Worm (Caenorhabditis elegans) whole organism, L1 larva: ENCODE measurements around the gene ttr-52.
A peak's percentile ranks its signal among the peaks of the same experiment; 100 is the strongest.

Source experiments
- C04F5.9 ChIP-seq: sonication (generic microtip); optimal IDR thresholded peaks from 2 replicates; lab custom pipeline; 2016; ENCODE audit warnings: missing genetic modification characterization, missing compliant biosample characterization
- C34B4.2 ChIP-seq: sonication (generic microtip); optimal IDR thresholded peaks from 2 replicates; lab custom pipeline; 2017; ENCODE audit warnings: mild to moderate bottlenecking, missing genetic modification characterization, missing compliant biosample characterization
- Y116A8C.19 ChIP-seq: sonication (generic microtip); optimal IDR thresholded peaks from 2 replicates; lab custom pipeline; 2016; ENCODE audit warnings: missing compliant biosample characterization, missing genetic modification characterization, borderline replicate concordance
- alr-1 ChIP-seq: fragments of 200-800 bp; sonication (Bioruptor generic); optimal IDR thresholded peaks from 2 replicates; lab custom pipeline; 2018; ENCODE audit warnings: borderline replicate concordance, mild to moderate bottlenecking, missing genetic modification characterization, missing compliant biosample characterization
- blmp-1 ChIP-seq: fragments of 150-350 bp; optimal IDR thresholded peaks from 2 replicates; lab custom pipeline; 2014; ENCODE audit warnings: missing biosample characterization, missing genetic modification characterization
- ceh-8 ChIP-seq: fragments of 200-800 bp; sonication (Bioruptor generic); optimal IDR thresholded peaks from 2 replicates; lab custom pipeline; 2018; ENCODE audit warnings: mild to moderate bottlenecking, missing genetic modification characterization, moderate library complexity, missing compliant biosample characterization
- ceh-90 ChIP-seq: sonication (generic microtip); optimal IDR thresholded peaks from 2 replicates; lab custom pipeline; 2016; ENCODE audit warnings: missing genetic modification characterization, missing compliant biosample characterization
- ces-1 ChIP-seq: fragments of 150-350 bp; optimal IDR thresholded peaks from 2 replicates; lab custom pipeline; 2014; ENCODE audit warnings: missing biosample characterization, missing genetic modification reagents, missing genetic modification characterization
- dpl-1 ChIP-seq, 3 experiments: fragments of 150-350 bp in 2 of 3; sonication (generic microtip) in 1 of 3; optimal IDR thresholded peaks; 2 replicates each; lab custom pipeline; 2014 to 2017; ENCODE audit warnings: missing biosample characterization in 3 of 3, missing genetic modification characterization in 3 of 3, missing genetic modification reagents in 3 of 3
- dsc-1 ChIP-seq: sonication (generic microtip); optimal IDR thresholded peaks from 2 replicates; lab custom pipeline; 2016; ENCODE audit warnings: mild to moderate bottlenecking, missing genetic modification characterization, missing compliant biosample characterization
- efl-3 ChIP-seq: fragments of 200-800 bp; sonication (Bioruptor generic); optimal IDR thresholded peaks from 2 replicates; lab custom pipeline; 2018; ENCODE audit warnings: mild to moderate bottlenecking, missing genetic modification characterization, missing compliant biosample characterization
- elt-2 ChIP-seq: sonication (generic microtip); optimal IDR thresholded peaks from 2 replicates; lab custom pipeline; 2016; ENCODE audit warnings: missing genetic modification characterization, mild to moderate bottlenecking, inconsistent platforms, missing compliant biosample characterization, missing genetic modification reagents
- elt-3 ChIP-seq, 6 experiments: fragments of 150-350 bp in 1 of 6; sonication (generic microtip); optimal IDR thresholded peaks; 2 replicates each; lab custom pipeline; 2017 to 2018; ENCODE audit warnings: missing biosample characterization in 6 of 6, missing genetic modification characterization in 6 of 6, inconsistent platforms in 1 of 6
- ets-5 ChIP-seq: fragments of 200-800 bp; sonication (Bioruptor generic); IDR thresholded peaks from 2 replicates; pipeline ENCODE4 v1.3.6; 2022; ENCODE audit warnings: missing genetic modification characterization, missing compliant biosample characterization
- fkh-10 ChIP-seq: sonication (generic microtip); optimal IDR thresholded peaks from 2 replicates; lab custom pipeline; 2017; ENCODE audit warnings: missing biosample characterization, missing genetic modification reagents, missing genetic modification characterization
- fkh-8 ChIP-seq: sonication (generic microtip); optimal IDR thresholded peaks from 2 replicates; lab custom pipeline; 2016; ENCODE audit warnings: mild to moderate bottlenecking, missing genetic modification characterization, missing compliant biosample characterization
- hlh-17 ChIP-seq: fragments of 200-800 bp; sonication (Bioruptor generic); optimal IDR thresholded peaks from 2 replicates; lab custom pipeline; 2018; ENCODE audit warnings: missing genetic modification characterization, mild to moderate bottlenecking, missing compliant biosample characterization, moderate library complexity, borderline replicate concordance
- hlh-4 ChIP-seq: sonication (generic microtip); optimal IDR thresholded peaks from 2 replicates; lab custom pipeline; 2016; ENCODE audit warnings: mild to moderate bottlenecking, missing genetic modification characterization, missing compliant biosample characterization
- hpl-2 ChIP-seq: fragments of 150-350 bp; optimal IDR thresholded peaks from 2 replicates; lab custom pipeline; 2014; ENCODE audit warnings: missing biosample characterization, missing genetic modification reagents, missing genetic modification characterization
- irx-1 ChIP-seq: sonication (generic microtip); optimal IDR thresholded peaks from 2 replicates; lab custom pipeline; 2016; ENCODE audit warnings: missing genetic modification characterization, missing compliant biosample characterization
- lin-14 ChIP-seq: fragments of 200-800 bp; sonication (Bioruptor generic); optimal IDR thresholded peaks from 2 replicates; lab custom pipeline; 2018; ENCODE audit warnings: mild to moderate bottlenecking, missing genetic modification characterization, moderate library complexity, missing compliant biosample characterization
- lin-15B ChIP-seq: fragments of 150-350 bp; sonication (generic microtip); optimal IDR thresholded peaks from 3 replicates; lab custom pipeline; 2014; ENCODE audit warnings: missing biosample characterization, missing genetic modification characterization
- lin-39 ChIP-seq: fragments of 150-350 bp; optimal IDR thresholded peaks from 2 replicates; lab custom pipeline; 2014; ENCODE audit warnings: missing biosample characterization, missing genetic modification reagents, missing genetic modification characterization
- mdl-1 ChIP-seq, 2 experiments: fragments of 150-350 bp; optimal IDR thresholded peaks; 2 replicates each; lab custom pipeline; 2014 to 2017; ENCODE audit warnings: missing biosample characterization in 2 of 2, missing genetic modification characterization in 2 of 2, inconsistent platforms in 1 of 2
- mef-2 ChIP-seq: fragments of 150-350 bp; optimal IDR thresholded peaks from 2 replicates; lab custom pipeline; 2014; ENCODE audit warnings: missing biosample characterization, missing genetic modification characterization
- mep-1 ChIP-seq: fragments of 150-350 bp; optimal IDR thresholded peaks from 2 replicates; lab custom pipeline; 2014; ENCODE audit warnings: missing biosample characterization, missing genetic modification characterization
- nhr-11 ChIP-seq: fragments of 150-350 bp; optimal IDR thresholded peaks from 2 replicates; lab custom pipeline; 2014; ENCODE audit warnings: missing biosample characterization, missing genetic modification characterization
- nhr-12 ChIP-seq: sonication (generic microtip); optimal IDR thresholded peaks from 2 replicates; lab custom pipeline; 2017; ENCODE audit warnings: missing biosample characterization, missing genetic modification characterization
- nhr-19 ChIP-seq: fragments of 200-800 bp; sonication (Bioruptor generic); conservative IDR thresholded peaks from 2 replicates; pipeline ENCODE4 v1.3.6; 2022; ENCODE audit warnings: missing genetic modification characterization, missing compliant biosample characterization
- nhr-20 ChIP-seq: sonication (generic microtip); optimal IDR thresholded peaks from 2 replicates; lab custom pipeline; 2016; ENCODE audit warnings: mild to moderate bottlenecking, missing genetic modification characterization, missing compliant biosample characterization
- nhr-237 ChIP-seq: fragments of 150-350 bp; optimal IDR thresholded peaks from 2 replicates; lab custom pipeline; 2014; ENCODE audit warnings: missing biosample characterization, missing genetic modification characterization
- nhr-47 ChIP-seq: sonication (generic microtip); optimal IDR thresholded peaks from 2 replicates; lab custom pipeline; 2016; ENCODE audit warnings: mild to moderate bottlenecking, missing genetic modification characterization, moderate library complexity, missing compliant biosample characterization
- nhr-76 ChIP-seq: sonication (generic microtip); optimal IDR thresholded peaks from 2 replicates; lab custom pipeline; 2017; ENCODE audit warnings: missing biosample characterization, missing genetic modification characterization
- nhr-84 ChIP-seq: sonication (generic microtip); optimal IDR thresholded peaks from 2 replicates; lab custom pipeline; 2017; ENCODE audit warnings: missing biosample characterization, missing genetic modification characterization
- nhr-90 ChIP-seq: sonication (generic microtip); optimal IDR thresholded peaks from 2 replicates; lab custom pipeline; 2016; ENCODE audit warnings: mild to moderate bottlenecking, missing genetic modification characterization, missing compliant biosample characterization; ENCODE audit not compliant: poor library complexity
- pag-3 ChIP-seq: sonication (generic microtip); optimal IDR thresholded peaks from 2 replicates; lab custom pipeline; 2017; ENCODE audit warnings: missing genetic modification characterization, mild to moderate bottlenecking, missing compliant biosample characterization, antibody characterized with exemption, borderline replicate concordance; ENCODE audit not compliant: insufficient read depth
- pax-3 ChIP-seq: fragments of 200-800 bp; sonication (Bioruptor generic); optimal IDR thresholded peaks from 2 replicates; lab custom pipeline; 2018; ENCODE audit warnings: mild to moderate bottlenecking, missing genetic modification characterization, moderate library complexity, missing compliant biosample characterization
- pqm-1 ChIP-seq: sonication (generic microtip); optimal IDR thresholded peaks from 3 replicates; lab custom pipeline; 2017; ENCODE audit warnings: missing biosample characterization, missing genetic modification characterization
- rnt-1 ChIP-seq: sonication (generic microtip); optimal IDR thresholded peaks from 2 replicates; lab custom pipeline; 2016; ENCODE audit warnings: mild to moderate bottlenecking, missing genetic modification characterization, moderate library complexity, missing compliant biosample characterization
- skn-1 ChIP-seq: fragments of 150-350 bp; optimal IDR thresholded peaks from 2 replicates; lab custom pipeline; 2014; ENCODE audit warnings: missing biosample characterization, missing genetic modification characterization
- snpc-4 ChIP-seq: fragments of 150-350 bp; optimal IDR thresholded peaks from 2 replicates; lab custom pipeline; 2014; ENCODE audit warnings: missing biosample characterization, missing genetic modification characterization
- sox-4 ChIP-seq: sonication (generic microtip); optimal IDR thresholded peaks from 2 replicates; lab custom pipeline; 2016; ENCODE audit warnings: missing genetic modification characterization, missing compliant biosample characterization
- sptf-1 ChIP-seq: fragments of 150-350 bp; optimal IDR thresholded peaks from 2 replicates; lab custom pipeline; 2014; ENCODE audit warnings: missing biosample characterization, missing genetic modification characterization
- sup-37 ChIP-seq: fragments of 200-800 bp; sonication (Bioruptor generic); optimal IDR thresholded peaks from 2 replicates; lab custom pipeline; 2018; ENCODE audit warnings: mild to moderate bottlenecking, missing genetic modification characterization, missing compliant biosample characterization
- swsn-7 ChIP-seq: sonication (generic microtip); optimal IDR thresholded peaks from 2 replicates; lab custom pipeline; 2016; ENCODE audit warnings: missing genetic modification characterization, missing compliant biosample characterization
- unc-130 ChIP-seq: fragments of 150-350 bp; optimal IDR thresholded peaks from 2 replicates; lab custom pipeline; 2017; ENCODE audit warnings: missing biosample characterization, missing genetic modification characterization, inconsistent platforms
- unc-30 ChIP-seq: sonication (generic microtip); optimal IDR thresholded peaks from 2 replicates; lab custom pipeline; 2017; ENCODE audit warnings: missing biosample characterization, missing genetic modification characterization
- vab-15 ChIP-seq: sonication (generic microtip); optimal IDR thresholded peaks from 2 replicates; lab custom pipeline; 2017; ENCODE audit warnings: missing genotype, mild to moderate bottlenecking, missing genetic modification characterization, missing compliant biosample characterization
- xbp-1 ChIP-seq: sonication (generic microtip); optimal IDR thresholded peaks from 2 replicates; lab custom pipeline; 2016; ENCODE audit warnings: missing genetic modification characterization, missing compliant biosample characterization
- zag-1 ChIP-seq: fragments of 150-350 bp; optimal IDR thresholded peaks from 2 replicates; lab custom pipeline; 2014; ENCODE audit warnings: missing biosample characterization, missing genetic modification characterization
- ztf-11 ChIP-seq, 2 experiments: sonication (generic microtip); optimal IDR thresholded peaks; 2 replicates each; lab custom pipeline; 2016 to 2017; ENCODE audit warnings: missing genetic modification characterization in 2 of 2, missing biosample characterization in 1 of 2, missing compliant biosample characterization in 1 of 2

The ttr-52 gene

ce11 chrIII:13418975-13419374, 14.5 kb downstream of the ttr-52 start:
- TF ChIP-seq ceh-90 (tag; lab: Kevin White, UChicago) = no peak
- no peak for TF ChIP-seq skn-1 (tag; lab: Kevin White, UChicago)
- no peak for TF ChIP-seq fkh-8 (tag; lab: Kevin White, UChicago)
- no peak for TF ChIP-seq efl-3 (GFP tag; lab: Kevin White, UChicago)
- TF ChIP-seq snpc-4 (tag; lab: Kevin White, UChicago) = no peak
- no peak for TF ChIP-seq hlh-17 (GFP tag; lab: Kevin White, UChicago)
- no peak for TF ChIP-seq nhr-11
- no peak for TF ChIP-seq ces-1
- no peak for TF ChIP-seq lin-39 (tag; lab: Kevin White, UChicago)
- no peak for TF ChIP-seq swsn-7 (tag; lab: Kevin White, UChicago)
- TF ChIP-seq nhr-47 (tag; lab: Kevin White, UChicago) = no peak
- no peak for TF ChIP-seq irx-1 (tag; lab: Kevin White, UChicago)
- TF ChIP-seq Y116A8C.19 (tag; lab: Kevin White, UChicago) = no peak

DNA sequence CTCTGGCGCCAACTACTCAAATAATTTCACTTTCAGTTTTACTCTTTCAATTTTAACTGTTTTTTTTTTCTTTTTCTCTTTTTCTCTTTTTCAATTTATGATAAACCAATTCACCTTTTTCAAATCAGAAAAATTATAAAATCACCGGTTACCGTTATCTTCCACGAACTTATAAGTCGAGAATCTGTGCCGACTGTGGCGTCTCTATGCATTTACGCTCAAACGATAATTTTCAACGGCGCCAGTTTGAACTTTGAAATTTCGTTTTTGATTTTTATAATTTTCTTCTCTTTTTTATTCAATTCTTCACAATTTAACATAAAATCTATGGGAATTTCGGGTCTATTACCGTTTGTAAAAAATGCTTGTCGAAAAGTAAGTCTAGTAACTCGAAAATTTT, 18.9 kb downstream of the ttr-52 start, which contains the start of gene exo-1:
Gene exo-1 (plus strand): TSS at position 101 of the 400 bp plus-strand sequence.
- TF ChIP-seq lin-15B (tag; lab: Kevin White, UChicago) = peak; percentile 53
- peak in 3 of 6 experiments; percentile 40 to 89 (median 45) for TF ChIP-seq elt-3 (tag; optimal IDR thresholded peaks at IDR 0.05; lab: Kevin White, UChicago)
- no peak for TF ChIP-seq ceh-8
- TF ChIP-seq dpl-1 (GFP tag; optimal IDR thresholded peaks at IDR 0.05; lab: Kevin White, UChicago) = peak; percentile 86 to 91 (median 90)
- TF ChIP-seq nhr-20 (tag; lab: Kevin White, UChicago) = peak; percentile 43
- TF ChIP-seq lin-14 (GFP tag; lab: Kevin White, UChicago) = no peak
- no peak for TF ChIP-seq ceh-90 (tag; lab: Kevin White, UChicago)
- TF ChIP-seq vab-15 (tag; lab: Kevin White, UChicago) = peak; percentile 26
- TF ChIP-seq mef-2 (tag; lab: Kevin White, UChicago) = no peak
- peak; percentile 52 for TF ChIP-seq nhr-90 (tag; lab: Kevin White, UChicago)
- TF ChIP-seq blmp-1 (tag; lab: Kevin White, UChicago) = peak; percentile 82
- TF ChIP-seq xbp-1 (tag; lab: Kevin White, UChicago) = no peak
- no peak for TF ChIP-seq ces-1
- TF ChIP-seq nhr-84 (tag; lab: Kevin White, UChicago) = no peak
- TF ChIP-seq nhr-19 (GFP tag; lab: Robert Waterston, UW) = no peak
- no peak for TF ChIP-seq hlh-4 (tag; lab: Kevin White, UChicago)
- peak in 1 of 2 experiments; percentile 18 for TF ChIP-seq mdl-1 (tag; optimal IDR thresholded peaks at IDR 0.05; lab: Kevin White, UChicago)
- TF ChIP-seq nhr-12 (tag; lab: Kevin White, UChicago) = no peak
- TF ChIP-seq pag-3 (tag; lab: Kevin White, UChicago) = no peak
- TF ChIP-seq fkh-10 = no peak
- no peak for TF ChIP-seq elt-2
- no peak for TF ChIP-seq sup-37 (GFP tag; lab: Kevin White, UChicago)
- no peak for TF ChIP-seq pqm-1 (tag; lab: Kevin White, UChicago)
- no peak for TF ChIP-seq nhr-76 (tag; lab: Kevin White, UChicago)
- peak in 1 of 2 experiments; percentile 35 for TF ChIP-seq ztf-11 (tag; optimal IDR thresholded peaks at IDR 0.05; lab: Kevin White, UChicago)
- TF ChIP-seq dsc-1 (tag; lab: Kevin White, UChicago) = no peak
- TF ChIP-seq alr-1 = no peak
- TF ChIP-seq sox-4 = no peak
- TF ChIP-seq nhr-237 (tag; lab: Kevin White, UChicago) = no peak
- no peak for TF ChIP-seq C34B4.2
- peak; percentile 10 for TF ChIP-seq mep-1 (tag; lab: Kevin White, UChicago)
- no peak for TF ChIP-seq sptf-1
- no peak for TF ChIP-seq zag-1
- TF ChIP-seq unc-30 (tag; lab: Kevin White, UChicago) = no peak
- no peak for TF ChIP-seq C04F5.9 (tag; lab: Kevin White, UChicago)
- TF ChIP-seq unc-130 (tag; lab: Kevin White, UChicago) = peak; percentile 77
- TF ChIP-seq rnt-1 = peak; percentile 50
- TF ChIP-seq efl-3 (GFP tag; lab: Kevin White, UChicago) = no peak
- peak; percentile 2 for TF ChIP-seq pax-3 (tag; lab: Kevin White, UChicago)
- TF ChIP-seq ets-5 (GFP tag; lab: Robert Waterston, UW) = no peak
- TF ChIP-seq hlh-17 (GFP tag; lab: Kevin White, UChicago) = no peak
- TF ChIP-seq hpl-2 = no peak
